Worm (Caenorhabditis elegans): ENCODE measurements around the gene R07B7.8.

DNA sequence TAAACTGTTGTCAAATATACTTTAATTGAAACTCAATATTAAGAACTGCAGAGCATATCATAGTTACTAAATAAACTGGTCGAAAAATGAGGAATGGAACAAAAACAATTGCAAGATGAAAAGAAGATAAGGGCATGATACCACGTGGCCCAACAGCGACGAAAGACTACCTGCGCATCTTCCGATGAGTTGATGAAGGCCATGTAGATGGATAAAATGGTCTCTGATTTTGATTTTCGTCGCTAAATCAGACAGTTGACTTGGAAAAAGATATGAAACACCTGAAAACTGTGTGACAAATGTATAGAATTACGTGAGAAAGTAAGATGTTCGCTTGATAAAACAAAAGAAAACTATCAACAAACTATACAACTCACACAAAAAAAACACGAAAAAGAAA, 12.6 kb downstream of the R07B7.8 start:
- TF ChIP-seq ZK546.5 (tag; optimal IDR thresholded peaks at IDR 0.05) = no peak
- no peak for TF ChIP-seq lir-3 (tag; optimal IDR thresholded peaks at IDR 0.05)
- no peak for TF ChIP-seq zag-1 (tag; optimal IDR thresholded peaks at IDR 0.05)
- TF ChIP-seq jun-1 (tag; optimal IDR thresholded peaks at IDR 0.05) = no peak
- no peak for TF ChIP-seq dmd-8 (GFP tag; IDR thresholded peaks at IDR 0.05)
- TF ChIP-seq lin-15B (tag; optimal IDR thresholded peaks at IDR 0.05) = no peak
- TF ChIP-seq lsy-2 (tag; optimal IDR thresholded peaks at IDR 0.05) = no peak
- TF ChIP-seq dmd-9 (GFP tag; IDR thresholded peaks at IDR 0.05) = no peak
- peak; percentile 62 for TF ChIP-seq nhr-28 (tag; optimal IDR thresholded peaks at IDR 0.05)
- no peak for TF ChIP-seq F44E2.7 (GFP tag; IDR thresholded peaks at IDR 0.05)
- TF ChIP-seq snpc-4 (tag; optimal IDR thresholded peaks at IDR 0.05) = no peak
- no peak for TF ChIP-seq fkh-10 (GFP tag; optimal IDR thresholded peaks at IDR 0.05)
- TF ChIP-seq lin-38 (GFP tag; IDR thresholded peaks at IDR 0.05) = no peak
